Worm (Caenorhabditis elegans) whole organism, L4 larva: ENCODE results near the gene ilcr-1.
A peak's percentile ranks its signal among the peaks of the same experiment; 100 is the strongest.

ENCODE experiments used
- F26F4.8 ChIP-seq: fragments of 200-800 bp; sonication (Bioruptor generic); conservative IDR thresholded peaks from 2 replicates; pipeline ENCODE4 v1.3.6; 2022; ENCODE audit warnings: missing genetic modification characterization, missing compliant biosample characterization
- F37D6.2 ChIP-seq: sonication (generic microtip); optimal IDR thresholded peaks from 2 replicates; lab custom pipeline; 2016; ENCODE audit warnings: mild to moderate bottlenecking, missing genetic modification characterization, missing compliant biosample characterization
- F49E8.2 ChIP-seq: sonication (generic microtip); optimal IDR thresholded peaks from 2 replicates; lab custom pipeline; 2016; ENCODE audit warnings: missing compliant biosample characterization, mild to moderate bottlenecking, missing genetic modification characterization, borderline replicate concordance
- T26A8.4 ChIP-seq: fragments of 200-800 bp; sonication (Bioruptor generic); IDR thresholded peaks from 2 replicates; pipeline ENCODE4 v1.3.6; 2022; ENCODE audit warnings: missing genetic modification characterization, missing compliant biosample characterization
- Y75B8A.6 ChIP-seq: fragments of 200-800 bp; sonication (Bioruptor generic); IDR thresholded peaks from 2 replicates; pipeline ENCODE4 v1.3.6; 2022; ENCODE audit warnings: missing genetic modification reagents, missing genetic modification characterization, missing compliant biosample characterization
- ZK546.5 ChIP-seq, 2 experiments: sonication (generic microtip); optimal IDR thresholded peaks; 2 replicates each; lab custom pipeline; 2017; ENCODE audit warnings: missing biosample characterization in 2 of 2, missing genetic modification characterization in 2 of 2
- arid-1 ChIP-seq: fragments of 200-800 bp; sonication (Bioruptor generic); conservative IDR thresholded peaks from 2 replicates; pipeline ENCODE4 v1.3.6; 2022; ENCODE audit warnings: missing genetic modification reagents, missing genetic modification characterization, missing compliant biosample characterization
- ceh-44 ChIP-seq: fragments of 200-800 bp; sonication (Bioruptor generic); IDR thresholded peaks from 2 replicates; pipeline ENCODE4 v1.3.6; 2022; ENCODE audit warnings: missing genetic modification reagents, missing genetic modification characterization, missing compliant biosample characterization
- daf-12 ChIP-seq: fragments of 150-350 bp; optimal IDR thresholded peaks from 2 replicates; lab custom pipeline; 2014; ENCODE audit warnings: missing biosample characterization, missing genetic modification reagents, missing genetic modification characterization
- daf-8 ChIP-seq: fragments of 200-800 bp; sonication (Bioruptor generic); IDR thresholded peaks from 2 replicates; pipeline ENCODE4 v1.3.6; 2022; ENCODE audit warnings: missing genetic modification characterization, missing compliant biosample characterization
- dmd-6 ChIP-seq: fragments of 200-800 bp; sonication (Bioruptor generic); IDR thresholded peaks from 2 replicates; pipeline ENCODE4 v1.3.6; 2022; ENCODE audit warnings: missing genetic modification reagents, missing genetic modification characterization, missing compliant biosample characterization
- duxl-1 ChIP-seq: sonication (generic microtip); optimal IDR thresholded peaks from 2 replicates; lab custom pipeline; 2016; ENCODE audit warnings: mild to moderate bottlenecking, missing genetic modification characterization, moderate library complexity, missing compliant biosample characterization; ENCODE audit not compliant: poor library complexity
- jun-1 ChIP-seq: fragments of 150-350 bp; optimal IDR thresholded peaks from 2 replicates; lab custom pipeline; 2014; ENCODE audit warnings: missing biosample characterization, missing genetic modification reagents, missing genetic modification characterization
- lim-7 ChIP-seq: fragments of 200-800 bp; sonication (Bioruptor generic); IDR thresholded peaks from 2 replicates; pipeline ENCODE4 v1.3.6; 2022; ENCODE audit warnings: missing genetic modification characterization, missing compliant biosample characterization
- lin-13 ChIP-seq: fragments of 150-350 bp; optimal IDR thresholded peaks from 2 replicates; lab custom pipeline; 2014; ENCODE audit warnings: missing biosample characterization, missing genetic modification reagents, missing genetic modification characterization
- mdl-1 ChIP-seq, 2 experiments: fragments of 150-350 bp in 1 of 2; sonication (generic microtip) in 1 of 2; optimal IDR thresholded peaks; 2 replicates each; lab custom pipeline; 2014 to 2017; ENCODE audit warnings: missing biosample characterization in 2 of 2, missing genetic modification characterization in 2 of 2
- mes-2 ChIP-seq: sonication (generic microtip); optimal IDR thresholded peaks from 2 replicates; lab custom pipeline; 2016; ENCODE audit warnings: missing genotype, mild to moderate bottlenecking, missing genetic modification characterization, missing compliant biosample characterization; ENCODE audit not compliant: poor library complexity, severe bottlenecking
- nhr-10 ChIP-seq: fragments of 150-350 bp; optimal IDR thresholded peaks from 2 replicates; lab custom pipeline; 2014; ENCODE audit warnings: missing biosample characterization, missing genetic modification characterization
- nhr-102 ChIP-seq: sonication (generic microtip); optimal IDR thresholded peaks from 2 replicates; lab custom pipeline; 2016; ENCODE audit warnings: mild to moderate bottlenecking, missing genetic modification characterization, moderate library complexity, missing compliant biosample characterization
- nhr-111 ChIP-seq: fragments of 200-800 bp; sonication (Bioruptor generic); optimal IDR thresholded peaks from 2 replicates; lab custom pipeline; 2018; ENCODE audit warnings: mild to moderate bottlenecking, missing genetic modification characterization, missing compliant biosample characterization
- nhr-48 ChIP-seq: sonication (generic microtip); optimal IDR thresholded peaks from 2 replicates; lab custom pipeline; 2016; ENCODE audit warnings: mild to moderate bottlenecking, missing genetic modification characterization, missing compliant biosample characterization
- nhr-76 ChIP-seq: fragments of 150-350 bp; optimal IDR thresholded peaks from 2 replicates; lab custom pipeline; 2014; ENCODE audit warnings: missing biosample characterization, missing genetic modification characterization
- saeg-2 ChIP-seq: fragments of 200-800 bp; sonication (Bioruptor generic); IDR thresholded peaks from 2 replicates; pipeline ENCODE4 v1.3.6; 2022; ENCODE audit warnings: missing genetic modification reagents, missing genetic modification characterization, missing compliant biosample characterization
- skn-1 ChIP-seq: fragments of 150-350 bp; optimal IDR thresholded peaks from 2 replicates; lab custom pipeline; 2014; ENCODE audit warnings: missing biosample characterization, missing genetic modification characterization
- snpc-1.2 ChIP-seq: fragments of 200-800 bp; sonication (Bioruptor generic); IDR thresholded peaks from 2 replicates; pipeline ENCODE4 v1.3.6; 2022; ENCODE audit warnings: missing genetic modification reagents, missing genetic modification characterization, missing compliant biosample characterization
- spr-1 ChIP-seq: sonication (generic microtip); optimal IDR thresholded peaks from 2 replicates; lab custom pipeline; 2016; ENCODE audit warnings: mild to moderate bottlenecking, missing genetic modification characterization, missing compliant biosample characterization
- spr-3 ChIP-seq: fragments of 200-800 bp; sonication (Bioruptor generic); optimal IDR thresholded peaks from 2 replicates; lab custom pipeline; 2018; ENCODE audit warnings: mild to moderate bottlenecking, missing genetic modification characterization, missing compliant biosample characterization
- unc-62 ChIP-seq, 3 experiments: fragments of 150-350 bp in 1 of 3; sonication (generic microtip); optimal IDR thresholded peaks in 2 of 3; peaks in 1 of 3; 1 replicate in 1 of 3; 2 replicates in 2 of 3; lab custom pipeline; 2014 to 2017; ENCODE audit warnings: missing biosample characterization in 3 of 3, missing genetic modification characterization in 3 of 3, missing genetic modification reagents in 3 of 3, missing genotype in 1 of 3
- vab-7 ChIP-seq: fragments of 200-800 bp; sonication (Bioruptor generic); IDR thresholded peaks from 2 replicates; pipeline ENCODE4 v1.3.6; 2022; ENCODE audit warnings: missing genetic modification reagents, missing genetic modification characterization, missing compliant biosample characterization
- zag-1 ChIP-seq: fragments of 150-350 bp; optimal IDR thresholded peaks from 2 replicates; lab custom pipeline; 2014; ENCODE audit warnings: missing biosample characterization, missing genetic modification characterization
- zfp-2 ChIP-seq: sonication (generic microtip); optimal IDR thresholded peaks from 2 replicates; lab custom pipeline; 2016; ENCODE audit warnings: mild to moderate bottlenecking, missing genetic modification characterization, missing compliant biosample characterization
- zfp-3 ChIP-seq: fragments of 200-800 bp; sonication (Bioruptor generic); conservative IDR thresholded peaks from 2 replicates; pipeline ENCODE4 v1.3.6; 2022; ENCODE audit warnings: missing genetic modification reagents, missing genetic modification characterization, missing compliant biosample characterization
- ztf-11 ChIP-seq: fragments of 150-350 bp; optimal IDR thresholded peaks from 2 replicates; lab custom pipeline; 2014; ENCODE audit warnings: missing biosample characterization, missing genetic modification characterization

Gene ilcr-1

ce11 chrIV:14238976-14239375 lies 37.3 kb upstream of the ilcr-1 start, which contains the start of gene Y64G10A.1:
Gene Y64G10A.1, minus strand, starts transcription at chrIV:14239076.
- TF ChIP-seq nhr-111 (GFP tag; lab: Kevin White, UChicago) (no peak), ztf-11 (no peak), spr-3 (GFP tag; lab: Kevin White, UChicago) (no peak), F37D6.2 (tag; lab: Kevin White, UChicago) (no peak), ZK546.5 (tag; optimal IDR thresholded peaks at IDR 0.05; lab: Kevin White, UChicago) (no peak), jun-1 (tag; lab: Kevin White, UChicago) (no peak), mes-2 (tag; lab: Kevin White, UChicago) (no peak), zfp-3 (no peak), skn-1 (no peak), unc-62 (GFP tag; optimal IDR thresholded peaks at IDR 0.05 in 1 of 2; lab: Kevin White, UChicago) (no peak), unc-62 (tag; optimal IDR thresholded peaks at IDR 0.05; lab: Kevin White, UChicago) (no peak), saeg-2 (GFP tag; lab: Robert Waterston, UW) (no peak), nhr-76 (tag; lab: Kevin White, UChicago) (no peak)

- TF ChIP-seq snpc-1.2 (GFP tag; lab: Robert Waterston, UW): peak; percentile 86
- TF ChIP-seq, all 104 proteins: peak for 1; not testable (repeated sequence) for 103
Measured at ce11 chrIV:14240173-14240572, 36.1 kb upstream of the ilcr-1 start.

ce11 chrIV:14241382-14242122 lies 34.7 kb upstream of the ilcr-1 start, which contains the start of gene Y64G10A.10:
Gene Y64G10A.10, minus strand, starts transcription at chrIV:14241432.
- TF ChIP-seq snpc-1.2 (GFP tag; lab: Robert Waterston, UW): peak; percentile 73
- TF ChIP-seq nhr-102 (tag; lab: Kevin White, UChicago): no peak

ce11 chrIV:14244357-14244756 lies 31.9 kb upstream of the ilcr-1 start, which contains the start of gene Y64G10A.2:
Gene Y64G10A.2, minus strand, starts transcription at chrIV:14244457.
- TF ChIP-seq snpc-1.2 (GFP tag; lab: Robert Waterston, UW) (peak; percentile 35; the same call in 1 of the 2 replicates), nhr-10 (no peak), nhr-48 (no peak), arid-1 (GFP tag; lab: Robert Waterston, UW) (no peak)

ce11 chrIV:14249447-14249846 lies 26.8 kb upstream of the ilcr-1 start:
- TF ChIP-seq mdl-1 (tag; optimal IDR thresholded peaks at IDR 0.05; lab: Kevin White, UChicago): no peak
- no peak for TF ChIP-seq nhr-102 (tag; lab: Kevin White, UChicago)
- TF ChIP-seq T26A8.4 (GFP tag; lab: Robert Waterston, UW): no peak
- TF ChIP-seq ztf-11: no peak
- no peak for TF ChIP-seq vab-7 (GFP tag; lab: Robert Waterston, UW)
- TF ChIP-seq zag-1: no peak
- no peak for TF ChIP-seq F49E8.2 (tag; lab: Kevin White, UChicago)
- no peak for TF ChIP-seq lim-7 (GFP tag; lab: Robert Waterston, UW)
- TF ChIP-seq spr-1 (tag; lab: Kevin White, UChicago): no peak
- TF ChIP-seq F26F4.8 (GFP tag; lab: Robert Waterston, UW): no peak
- TF ChIP-seq Y75B8A.6: no peak
- TF ChIP-seq ZK546.5 (tag; optimal IDR thresholded peaks at IDR 0.05; lab: Kevin White, UChicago): no peak
- TF ChIP-seq, all 104 proteins: peak for 0

ce11 chrIV:14250113-14250512 lies 26.1 kb upstream of the ilcr-1 start, which contains the start of gene srab-24:
Gene srab-24, minus strand, starts transcription at chrIV:14250213.
- TF ChIP-seq duxl-1 (no peak), dmd-6 (GFP tag; lab: Robert Waterston, UW) (no peak), daf-12 (tag; lab: Kevin White, UChicago) (no peak), lin-13 (GFP tag; lab: Kevin White, UChicago) (no peak), ceh-44 (GFP tag; lab: Robert Waterston, UW) (no peak), mes-2 (tag; lab: Kevin White, UChicago) (no peak), mdl-1 (tag; optimal IDR thresholded peaks at IDR 0.05; lab: Kevin White, UChicago) (no peak), daf-8 (GFP tag; lab: Robert Waterston, UW) (no peak), zfp-2 (tag; lab: Kevin White, UChicago) (no peak)
